Worm (Caenorhabditis elegans) whole organism, L3 larva: ENCODE data around the gene nas-15.

ENCODE experiments used
- R02D3.7 ChIP-seq: fragments of 150-350 bp; optimal IDR thresholded peaks from 2 replicates; lab custom pipeline; 2014; ENCODE audit warnings: missing biosample characterization, missing genetic modification characterization
- ceh-28 ChIP-seq: fragments of 150-350 bp; optimal IDR thresholded peaks from 2 replicates; lab custom pipeline; 2014; ENCODE audit warnings: missing biosample characterization, missing genetic modification reagents, missing genetic modification characterization
- egl-27 ChIP-seq: sonication (generic microtip); optimal IDR thresholded peaks from 4 replicates; lab custom pipeline; 2017; ENCODE audit warnings: missing biosample characterization, missing genetic modification reagents, missing genetic modification characterization
- fos-1 ChIP-seq: fragments of 150-350 bp; optimal IDR thresholded peaks from 2 replicates; lab custom pipeline; 2014; ENCODE audit warnings: missing biosample characterization, missing genetic modification characterization
- jun-1 ChIP-seq: fragments of 150-350 bp; optimal IDR thresholded peaks from 2 replicates; lab custom pipeline; 2014; ENCODE audit warnings: missing biosample characterization, missing genetic modification reagents, missing genetic modification characterization
- nhr-12 ChIP-seq: fragments of 150-350 bp; optimal IDR thresholded peaks from 2 replicates; lab custom pipeline; 2014; ENCODE audit warnings: missing biosample characterization, missing genetic modification characterization
- nhr-237 ChIP-seq: fragments of 150-350 bp; optimal IDR thresholded peaks from 2 replicates; lab custom pipeline; 2014; ENCODE audit warnings: missing biosample characterization, missing genetic modification characterization
- skn-1 ChIP-seq: fragments of 150-350 bp; optimal IDR thresholded peaks from 2 replicates; lab custom pipeline; 2014; ENCODE audit warnings: missing biosample characterization, missing genetic modification characterization
- ztf-11 ChIP-seq: fragments of 150-350 bp; optimal IDR thresholded peaks from 2 replicates; lab custom pipeline; 2014; ENCODE audit warnings: missing biosample characterization, missing genetic modification characterization

ce11 chrX:806515-806914, 29.0 kb downstream of the nas-15 start:
- TF ChIP-seq ztf-11 (tag; lab: Kevin White, UChicago) (peak; percentile 66), nhr-12 (tag; lab: Kevin White, UChicago) (peak; percentile 23), egl-27 (tag; lab: Kevin White, UChicago) (peak; percentile 94), nhr-237 (tag; lab: Kevin White, UChicago) (peak; percentile 70), R02D3.7 (tag; lab: Kevin White, UChicago) (peak; percentile 92), jun-1 (peak; percentile 99), fos-1 (tag; lab: Kevin White, UChicago) (peak; percentile 97), skn-1 (peak; percentile 97), ceh-28 (tag; lab: Kevin White, UChicago) (peak; percentile 98)
